Worm (Caenorhabditis elegans) whole organism, L1 larva: ENCODE measurements around the gene erd-2.2.

Experiments used
- C16A3.4 ChIP-seq: fragments of 150-350 bp; optimal IDR thresholded peaks from 2 replicates; lab custom pipeline; 2014; ENCODE audit warnings: missing biosample characterization, missing genetic modification characterization
- F16B12.6 ChIP-seq: fragments of 150-350 bp; optimal IDR thresholded peaks from 2 replicates; lab custom pipeline; 2014; ENCODE audit warnings: missing biosample characterization, missing genetic modification characterization
- aly-2 ChIP-seq: fragments of 150-350 bp; optimal IDR thresholded peaks from 2 replicates; lab custom pipeline; 2014; ENCODE audit warnings: missing biosample characterization, missing genetic modification characterization
- ama-1 ChIP-seq: fragments of 150-350 bp; optimal IDR thresholded peaks from 2 replicates; lab custom pipeline; 2014
- ceh-8 ChIP-seq: fragments of 200-800 bp; sonication (Bioruptor generic); optimal IDR thresholded peaks from 2 replicates; lab custom pipeline; 2018; ENCODE audit warnings: mild to moderate bottlenecking, missing genetic modification characterization, moderate library complexity, missing compliant biosample characterization
- ceh-88 ChIP-seq: fragments of 200-800 bp; sonication (Bioruptor generic); IDR thresholded peaks from 2 replicates; pipeline ENCODE4 v1.3.6; 2022; ENCODE audit warnings: missing genetic modification characterization, missing compliant biosample characterization
- dpl-1 ChIP-seq, 3 experiments: fragments of 150-350 bp in 2 of 3; sonication (generic microtip) in 1 of 3; optimal IDR thresholded peaks; 2 replicates each; lab custom pipeline; 2014 to 2017; ENCODE audit warnings: missing biosample characterization in 3 of 3, missing genetic modification characterization in 3 of 3, missing genetic modification reagents in 3 of 3
- dsc-1 ChIP-seq: sonication (generic microtip); optimal IDR thresholded peaks from 2 replicates; lab custom pipeline; 2016; ENCODE audit warnings: mild to moderate bottlenecking, missing genetic modification characterization, missing compliant biosample characterization
- efl-1 ChIP-seq, 4 experiments: fragments of 150-350 bp; optimal IDR thresholded peaks in 3 of 4; peaks in 1 of 4; 1 replicate in 1 of 4; 2 replicates in 3 of 4; lab custom pipeline; 2014; ENCODE audit warnings: missing biosample characterization in 2 of 4, missing genetic modification characterization in 2 of 4, missing genetic modification reagents in 2 of 4
- efl-3 ChIP-seq: fragments of 200-800 bp; sonication (Bioruptor generic); optimal IDR thresholded peaks from 2 replicates; lab custom pipeline; 2018; ENCODE audit warnings: mild to moderate bottlenecking, missing genetic modification characterization, missing compliant biosample characterization
- egl-13 ChIP-seq: sonication (generic microtip); optimal IDR thresholded peaks from 2 replicates; lab custom pipeline; 2016; ENCODE audit warnings: missing genotype, missing genetic modification reagents, missing genetic modification characterization, missing compliant biosample characterization
- egl-27 ChIP-seq, 2 experiments: fragments of 150-350 bp in 1 of 2; sonication (generic microtip); optimal IDR thresholded peaks; 3 replicates each; lab custom pipeline; 2017 to 2018; ENCODE audit warnings: missing biosample characterization in 2 of 2, missing genetic modification characterization in 2 of 2, missing genetic modification reagents in 2 of 2
- elt-2 ChIP-seq: sonication (generic microtip); optimal IDR thresholded peaks from 2 replicates; lab custom pipeline; 2016; ENCODE audit warnings: missing genetic modification characterization, mild to moderate bottlenecking, inconsistent platforms, missing compliant biosample characterization, missing genetic modification reagents
- ets-5 ChIP-seq: fragments of 200-800 bp; sonication (Bioruptor generic); IDR thresholded peaks from 2 replicates; pipeline ENCODE4 v1.3.6; 2022; ENCODE audit warnings: missing genetic modification characterization, missing compliant biosample characterization
- fkh-4 ChIP-seq: sonication (generic microtip); optimal IDR thresholded peaks from 2 replicates; lab custom pipeline; 2016; ENCODE audit warnings: missing compliant biosample characterization, missing genetic modification characterization, borderline replicate concordance
- hlh-17 ChIP-seq: fragments of 200-800 bp; sonication (Bioruptor generic); optimal IDR thresholded peaks from 2 replicates; lab custom pipeline; 2018; ENCODE audit warnings: missing genetic modification characterization, mild to moderate bottlenecking, missing compliant biosample characterization, moderate library complexity, borderline replicate concordance
- hlh-4 ChIP-seq: sonication (generic microtip); optimal IDR thresholded peaks from 2 replicates; lab custom pipeline; 2016; ENCODE audit warnings: mild to moderate bottlenecking, missing genetic modification characterization, missing compliant biosample characterization
- isw-1 ChIP-seq: fragments of 200-800 bp; sonication (Bioruptor generic); IDR thresholded peaks from 2 replicates; pipeline ENCODE4 v1.3.6; 2022; ENCODE audit warnings: missing genetic modification characterization, missing compliant biosample characterization
- lin-35 ChIP-seq, 2 experiments: fragments of 150-350 bp; optimal IDR thresholded peaks; 2 replicates each; lab custom pipeline; 2014; ENCODE audit warnings: missing biosample characterization in 2 of 2, missing genetic modification characterization in 2 of 2, missing genetic modification reagents in 2 of 2
- lin-39 ChIP-seq: fragments of 150-350 bp; optimal IDR thresholded peaks from 2 replicates; lab custom pipeline; 2014; ENCODE audit warnings: missing biosample characterization, missing genetic modification reagents, missing genetic modification characterization
- lir-3 ChIP-seq: sonication (generic microtip); optimal IDR thresholded peaks from 2 replicates; lab custom pipeline; 2016; ENCODE audit warnings: mild to moderate bottlenecking, missing genetic modification characterization, moderate library complexity, missing compliant biosample characterization; ENCODE audit not compliant: poor library complexity
- mdl-1 ChIP-seq, 2 experiments: fragments of 150-350 bp; optimal IDR thresholded peaks; 2 replicates each; lab custom pipeline; 2014 to 2017; ENCODE audit warnings: missing biosample characterization in 2 of 2, missing genetic modification characterization in 2 of 2, inconsistent platforms in 1 of 2
- mef-2 ChIP-seq: fragments of 150-350 bp; optimal IDR thresholded peaks from 2 replicates; lab custom pipeline; 2014; ENCODE audit warnings: missing biosample characterization, missing genetic modification characterization
- mep-1 ChIP-seq: fragments of 150-350 bp; optimal IDR thresholded peaks from 2 replicates; lab custom pipeline; 2014; ENCODE audit warnings: missing biosample characterization, missing genetic modification characterization
- nhr-19 ChIP-seq: fragments of 200-800 bp; sonication (Bioruptor generic); conservative IDR thresholded peaks from 2 replicates; pipeline ENCODE4 v1.3.6; 2022; ENCODE audit warnings: missing genetic modification characterization, missing compliant biosample characterization
- nhr-237 ChIP-seq: fragments of 150-350 bp; optimal IDR thresholded peaks from 2 replicates; lab custom pipeline; 2014; ENCODE audit warnings: missing biosample characterization, missing genetic modification characterization
- nhr-47 ChIP-seq: sonication (generic microtip); optimal IDR thresholded peaks from 2 replicates; lab custom pipeline; 2016; ENCODE audit warnings: mild to moderate bottlenecking, missing genetic modification characterization, moderate library complexity, missing compliant biosample characterization
- nhr-84 ChIP-seq: sonication (generic microtip); optimal IDR thresholded peaks from 2 replicates; lab custom pipeline; 2017; ENCODE audit warnings: missing biosample characterization, missing genetic modification characterization
- nhr-85 ChIP-seq: sonication (generic microtip); peaks from one replicate; lab custom pipeline; 2016; ENCODE audit warnings: missing genetic modification characterization, inconsistent platforms, missing compliant biosample characterization
- pax-3 ChIP-seq: fragments of 200-800 bp; sonication (Bioruptor generic); optimal IDR thresholded peaks from 2 replicates; lab custom pipeline; 2018; ENCODE audit warnings: mild to moderate bottlenecking, missing genetic modification characterization, moderate library complexity, missing compliant biosample characterization
- pqm-1 ChIP-seq: sonication (generic microtip); optimal IDR thresholded peaks from 3 replicates; lab custom pipeline; 2017; ENCODE audit warnings: missing biosample characterization, missing genetic modification characterization
- rnt-1 ChIP-seq: sonication (generic microtip); optimal IDR thresholded peaks from 2 replicates; lab custom pipeline; 2016; ENCODE audit warnings: mild to moderate bottlenecking, missing genetic modification characterization, moderate library complexity, missing compliant biosample characterization
- skn-1 ChIP-seq: fragments of 150-350 bp; optimal IDR thresholded peaks from 2 replicates; lab custom pipeline; 2014; ENCODE audit warnings: missing biosample characterization, missing genetic modification characterization
- snpc-4 ChIP-seq: fragments of 150-350 bp; optimal IDR thresholded peaks from 2 replicates; lab custom pipeline; 2014; ENCODE audit warnings: missing biosample characterization, missing genetic modification characterization
- snu-23 ChIP-seq: sonication (generic microtip); optimal IDR thresholded peaks from 2 replicates; lab custom pipeline; 2016; ENCODE audit warnings: missing genetic modification characterization, missing compliant biosample characterization
- sptf-1 ChIP-seq: fragments of 150-350 bp; optimal IDR thresholded peaks from 2 replicates; lab custom pipeline; 2014; ENCODE audit warnings: missing biosample characterization, missing genetic modification characterization
- sup-37 ChIP-seq: fragments of 200-800 bp; sonication (Bioruptor generic); optimal IDR thresholded peaks from 2 replicates; lab custom pipeline; 2018; ENCODE audit warnings: mild to moderate bottlenecking, missing genetic modification characterization, missing compliant biosample characterization
- tbx-2 ChIP-seq: sonication (generic microtip); optimal IDR thresholded peaks from 2 replicates; lab custom pipeline; 2016; ENCODE audit warnings: missing genetic modification characterization, missing compliant biosample characterization
- tlp-1 ChIP-seq: fragments of 150-350 bp; optimal IDR thresholded peaks from 2 replicates; lab custom pipeline; 2014; ENCODE audit warnings: missing biosample characterization, missing genetic modification characterization
- unc-130 ChIP-seq: fragments of 150-350 bp; optimal IDR thresholded peaks from 2 replicates; lab custom pipeline; 2017; ENCODE audit warnings: missing biosample characterization, missing genetic modification characterization, inconsistent platforms
- unc-62 ChIP-seq: fragments of 150-350 bp; optimal IDR thresholded peaks from 2 replicates; lab custom pipeline; 2014; ENCODE audit warnings: missing biosample characterization, missing genetic modification reagents, missing genetic modification characterization
- unc-86 ChIP-seq: sonication (generic microtip); optimal IDR thresholded peaks from 2 replicates; lab custom pipeline; 2016; ENCODE audit warnings: missing genetic modification characterization, missing compliant biosample characterization
- vab-15 ChIP-seq: sonication (generic microtip); optimal IDR thresholded peaks from 2 replicates; lab custom pipeline; 2017; ENCODE audit warnings: missing genotype, mild to moderate bottlenecking, missing genetic modification characterization, missing compliant biosample characterization
- zag-1 ChIP-seq: fragments of 150-350 bp; optimal IDR thresholded peaks from 2 replicates; lab custom pipeline; 2014; ENCODE audit warnings: missing biosample characterization, missing genetic modification characterization
- ztf-4 ChIP-seq: fragments of 150-350 bp; optimal IDR thresholded peaks from 2 replicates; lab custom pipeline; 2014; ENCODE audit warnings: missing biosample characterization, missing genetic modification characterization

The erd-2.2 gene

ce11 chrIII:5938013-5938412 is 31.2 kb downstream of the erd-2.2 start (continued):
- TF ChIP-seq lin-39 (tag; lab: Kevin White, UChicago) (no peak), vab-15 (tag; lab: Kevin White, UChicago) (peak; percentile 17), mep-1 (tag; lab: Kevin White, UChicago) (peak; percentile 78), unc-130 (tag; lab: Kevin White, UChicago) (peak; percentile 76), aly-2 (tag; lab: Kevin White, UChicago) (no peak), nhr-84 (tag; lab: Kevin White, UChicago) (no peak), nhr-237 (no peak), snu-23 (peak; percentile 75), dsc-1 (peak; percentile 42), pax-3 (no peak), F16B12.6 (tag; lab: Kevin White, UChicago) (no peak), hlh-4 (tag; lab: Kevin White, UChicago) (no peak), mef-2 (tag; lab: Kevin White, UChicago) (no peak), tlp-1 (no peak), isw-1 (GFP tag; lab: Robert Waterston, UW) (no peak), sptf-1 (tag; lab: Kevin White, UChicago) (no peak), zag-1 (tag; lab: Kevin White, UChicago) (no peak), dpl-1 (GFP tag; optimal IDR thresholded peaks at IDR 0.05; lab: Kevin White, UChicago) (peak in 2 of 3 experiments; percentile 19 to 30), ztf-4 (tag; lab: Kevin White, UChicago) (peak; percentile 62), ceh-8 (GFP tag; lab: Kevin White, UChicago) (no peak), tbx-2 (tag; lab: Kevin White, UChicago) (peak; percentile 56), egl-13 (tag; lab: Kevin White, UChicago) (no peak), elt-2 (tag; lab: Kevin White, UChicago) (peak; percentile 46), ama-1 (peak; percentile 40), unc-86 (tag; lab: Kevin White, UChicago) (no peak), sup-37 (no peak), hlh-17 (no peak), fkh-4 (tag; lab: Kevin White, UChicago) (no peak), nhr-47 (peak; percentile 52), egl-27 (tag; optimal IDR thresholded peaks at IDR 0.05; lab: Kevin White, UChicago) (no peak), pqm-1 (tag; lab: Kevin White, UChicago) (no peak), nhr-19 (GFP tag; lab: Robert Waterston, UW) (peak; percentile 52), unc-62 (GFP tag; lab: Kevin White, UChicago) (no peak), ceh-88 (GFP tag; lab: Robert Waterston, UW) (no peak), skn-1 (tag; lab: Kevin White, UChicago) (no peak)

ce11 chrIII:5938790-5939452 is 32.1 kb downstream of the erd-2.2 start:
- TF ChIP-seq skn-1 (tag; lab: Kevin White, UChicago) = peak; percentile 19
- no peak for TF ChIP-seq lin-35 (GFP tag; optimal IDR thresholded peaks at IDR 0.05; lab: Kevin White, UChicago)
- peak; percentile 67 for TF ChIP-seq nhr-85 (tag; lab: Kevin White, UChicago)

ce11 chrIII:5939453-5940296 is 32.8 kb downstream of the erd-2.2 start, which contains the start of gene ubq-1:
Gene ubq-1, plus strand, starts transcription at chrIII:5940254.
- TF ChIP-seq snu-23 (peak; percentile 1), efl-1 (optimal IDR thresholded peaks at IDR 0.05; lab: Kevin White, UChicago) (no peak), efl-1 (GFP tag; optimal IDR thresholded peaks at IDR 0.05 in 1 of 2; lab: Kevin White, UChicago) (peak in 1 of 2 experiments; percentile 65), lir-3 (tag; lab: Kevin White, UChicago) (no peak), mep-1 (tag; lab: Kevin White, UChicago) (peak; percentile 34), hlh-17 (no peak), ets-5 (no peak), rnt-1 (tag; lab: Kevin White, UChicago) (peak; percentile 18), nhr-85 (tag; lab: Kevin White, UChicago) (no peak), fkh-4 (tag; lab: Kevin White, UChicago) (no peak), mef-2 (tag; lab: Kevin White, UChicago) (no peak), mdl-1 (tag; optimal IDR thresholded peaks at IDR 0.05; lab: Kevin White, UChicago) (no peak), ceh-8 (GFP tag; lab: Kevin White, UChicago) (no peak), snpc-4 (tag; lab: Kevin White, UChicago) (no peak), C16A3.4 (tag; lab: Kevin White, UChicago) (no peak), dsc-1 (peak; percentile 14), efl-3 (GFP tag; lab: Kevin White, UChicago) (no peak), nhr-19 (GFP tag; lab: Robert Waterston, UW) (0 out of 2 replicates have a peak, but pooled peaks have one; percentile 20), ceh-88 (GFP tag; lab: Robert Waterston, UW) (no peak), ztf-4 (tag; lab: Kevin White, UChicago) (peak; percentile 42), nhr-237 (no peak), nhr-84 (tag; lab: Kevin White, UChicago) (no peak), elt-2 (tag; lab: Kevin White, UChicago) (peak; percentile 19)
